Worm (Caenorhabditis elegans): ENCODE measurements around the gene nra-3.

DNA sequence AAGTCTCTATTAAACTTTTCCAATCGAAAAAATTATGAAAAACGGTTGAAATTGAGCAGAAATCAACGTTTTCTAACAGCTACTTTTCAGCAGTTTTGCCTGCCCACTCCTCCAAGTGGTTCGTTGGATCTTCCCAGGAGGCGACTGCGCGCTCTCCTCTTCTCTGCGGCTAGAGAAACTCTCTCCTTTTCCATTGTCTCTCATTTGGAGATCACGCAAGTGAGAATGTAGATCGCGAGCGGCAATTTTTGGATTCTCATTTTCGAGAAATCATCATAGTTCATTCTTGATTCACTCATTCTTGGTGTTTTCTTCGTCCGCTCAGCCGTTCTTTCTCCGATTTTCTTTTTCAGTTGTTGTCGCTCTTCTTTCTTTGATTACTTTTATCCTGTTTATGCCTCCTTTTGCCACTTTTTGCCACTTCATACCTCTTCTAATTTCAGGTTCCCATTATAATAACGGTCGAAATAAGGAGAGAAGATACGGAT, 47.4 kb downstream of the nra-3 start, which contains the start of gene mrp-4:
- TF ChIP-seq snpc-4 (tag; optimal IDR thresholded peaks at IDR 0.05): no peak
- TF ChIP-seq ztf-11 (tag; optimal IDR thresholded peaks at IDR 0.05): no peak
- no peak for TF ChIP-seq pha-4 (tag; optimal IDR thresholded peaks at IDR 0.05)
- no peak for TF ChIP-seq cnd-1 (tag; optimal IDR thresholded peaks at IDR 0.05)
- TF ChIP-seq lsy-2 (tag; optimal IDR thresholded peaks at IDR 0.05): no peak
- TF ChIP-seq unc-39 (tag; optimal IDR thresholded peaks at IDR 0.05): no peak
- no peak for TF ChIP-seq hlh-1 (tag; optimal IDR thresholded peaks at IDR 0.05)
- no peak for TF ChIP-seq nhr-28 (tag; optimal IDR thresholded peaks at IDR 0.05)
- no peak for TF ChIP-seq bed-3 (GFP tag; optimal IDR thresholded peaks at IDR 0.05)
- TF ChIP-seq elt-1 (tag; optimal IDR thresholded peaks at IDR 0.05; ENCODE audit: borderline replicate concordance, insufficient read depth): no peak
- TF ChIP-seq nhr-237 (tag; optimal IDR thresholded peaks at IDR 0.05): no peak
- no peak for TF ChIP-seq unc-62 (GFP tag; optimal IDR thresholded peaks at IDR 0.05)
- TF ChIP-seq flh-1 (GFP tag; optimal IDR thresholded peaks at IDR 0.05): no peak

All from whole organism, mixed stage, embryonic.